Worm (Caenorhabditis elegans) whole organism, late embryonic: Measurements from ENCODE around the gene ace-1.

Experiments used
- C08G9.2 ChIP-seq: sonication (generic microtip); optimal IDR thresholded peaks from 2 replicates; lab custom pipeline; 2016; ENCODE audit warnings: mild to moderate bottlenecking, missing genetic modification characterization, moderate library complexity, missing compliant biosample characterization
- C38D4.7 ChIP-seq: fragments of 200-800 bp; sonication (Bioruptor generic); optimal IDR thresholded peaks from 2 replicates; lab custom pipeline; 2018; ENCODE audit warnings: mild to moderate bottlenecking, missing genetic modification characterization, moderate library complexity, missing compliant biosample characterization
- K09A11.1 ChIP-seq: sonication (generic microtip); optimal IDR thresholded peaks from 2 replicates; lab custom pipeline; 2017; ENCODE audit warnings: antibody characterized with exemption, mild to moderate bottlenecking, missing genetic modification characterization, missing compliant biosample characterization; ENCODE audit not compliant: insufficient read depth
- T23F11.4 ChIP-seq: fragments of 200-800 bp; sonication (Bioruptor generic); optimal IDR thresholded peaks from 2 replicates; lab custom pipeline; 2018; ENCODE audit warnings: mild to moderate bottlenecking, missing genetic modification characterization, missing compliant biosample characterization
- Y22D7AL.16 ChIP-seq: sonication (generic microtip); optimal IDR thresholded peaks from 2 replicates; lab custom pipeline; 2016; ENCODE audit warnings: missing genetic modification characterization, missing compliant biosample characterization
- ama-1 ChIP-seq: fragments of 150-350 bp; optimal IDR thresholded peaks from 2 replicates; lab custom pipeline; 2014
- ceh-14 ChIP-seq: sonication (generic microtip); optimal IDR thresholded peaks from 2 replicates; lab custom pipeline; 2016; ENCODE audit warnings: missing genotype, missing genetic modification characterization, missing compliant biosample characterization
- ceh-18 ChIP-seq: sonication (generic microtip); optimal IDR thresholded peaks from 2 replicates; lab custom pipeline; 2016; ENCODE audit warnings: missing genetic modification characterization, missing compliant biosample characterization
- ceh-19 ChIP-seq: fragments of 200-800 bp; sonication (Bioruptor generic); optimal IDR thresholded peaks from 2 replicates; lab custom pipeline; 2018; ENCODE audit warnings: mild to moderate bottlenecking, missing genetic modification characterization, missing compliant biosample characterization
- ceh-30 ChIP-seq: fragments of 150-350 bp; optimal IDR thresholded peaks from 2 replicates; lab custom pipeline; 2014; ENCODE audit warnings: missing biosample characterization, missing genetic modification characterization
- ceh-31 ChIP-seq: sonication (generic microtip); optimal IDR thresholded peaks from 2 replicates; lab custom pipeline; 2016; ENCODE audit warnings: missing genetic modification characterization, missing compliant biosample characterization
- che-1 ChIP-seq: sonication (generic microtip); optimal IDR thresholded peaks from 2 replicates; lab custom pipeline; 2016; ENCODE audit warnings: mild to moderate bottlenecking, missing genetic modification characterization, missing compliant biosample characterization
- dmd-4 ChIP-seq: sonication (generic microtip); optimal IDR thresholded peaks from 2 replicates; lab custom pipeline; 2016; ENCODE audit warnings: borderline replicate concordance, missing genetic modification characterization, missing compliant biosample characterization
- dve-1 ChIP-seq: sonication (generic microtip); optimal IDR thresholded peaks from 2 replicates; lab custom pipeline; 2017; ENCODE audit warnings: antibody characterized with exemption, mild to moderate bottlenecking, missing genetic modification characterization, missing compliant biosample characterization
- elt-2 ChIP-seq: sonication (generic microtip); optimal IDR thresholded peaks from 2 replicates; lab custom pipeline; 2016; ENCODE audit warnings: missing genetic modification reagents, missing genetic modification characterization, missing compliant biosample characterization
- eyg-1 ChIP-seq: sonication (generic microtip); optimal IDR thresholded peaks from 2 replicates; lab custom pipeline; 2016; ENCODE audit warnings: missing genotype, missing genetic modification characterization, missing compliant biosample characterization
- fax-1 ChIP-seq: sonication (generic microtip); optimal IDR thresholded peaks from 2 replicates; lab custom pipeline; 2016; ENCODE audit warnings: missing genotype, missing genetic modification characterization, missing compliant biosample characterization
- fkh-10 ChIP-seq: fragments of 150-350 bp; optimal IDR thresholded peaks from 2 replicates; lab custom pipeline; 2014; ENCODE audit warnings: missing biosample characterization, missing genetic modification reagents, missing genetic modification characterization
- gmeb-2 ChIP-seq: sonication (generic microtip); optimal IDR thresholded peaks from 2 replicates; lab custom pipeline; 2016; ENCODE audit warnings: missing genetic modification characterization, inconsistent platforms, missing compliant biosample characterization
- hlh-15 ChIP-seq: sonication (generic microtip); optimal IDR thresholded peaks from 2 replicates; lab custom pipeline; 2016; ENCODE audit warnings: missing genetic modification characterization, missing compliant biosample characterization
- hlh-30 ChIP-seq: sonication (generic microtip); optimal IDR thresholded peaks from 2 replicates; lab custom pipeline; 2017; ENCODE audit warnings: antibody characterized with exemption, missing genetic modification characterization, missing compliant biosample characterization; ENCODE audit not compliant: insufficient read depth
- hlh-6 ChIP-seq: sonication (generic microtip); optimal IDR thresholded peaks from 2 replicates; lab custom pipeline; 2016; ENCODE audit warnings: missing genotype, missing genetic modification characterization, missing compliant biosample characterization
- hlh-8 ChIP-seq: sonication (generic microtip); optimal IDR thresholded peaks from 2 replicates; lab custom pipeline; 2016; ENCODE audit warnings: missing genotype, missing genetic modification characterization, missing compliant biosample characterization
- lim-6 ChIP-seq: sonication (generic microtip); optimal IDR thresholded peaks from 2 replicates; lab custom pipeline; 2016; ENCODE audit warnings: missing genetic modification characterization, missing compliant biosample characterization
- lin-11 ChIP-seq: fragments of 200-800 bp; sonication (Bioruptor generic); optimal IDR thresholded peaks from 2 replicates; lab custom pipeline; 2018; ENCODE audit warnings: mild to moderate bottlenecking, missing genetic modification characterization, missing compliant biosample characterization
- madf-2 ChIP-seq: sonication (generic microtip); optimal IDR thresholded peaks from 2 replicates; lab custom pipeline; 2017; ENCODE audit warnings: missing genetic modification characterization, missing compliant biosample characterization
- mec-3 ChIP-seq: sonication (generic microtip); optimal IDR thresholded peaks from 2 replicates; lab custom pipeline; 2016; ENCODE audit warnings: borderline replicate concordance, missing genetic modification characterization, missing compliant biosample characterization
- nfya-1 ChIP-seq: sonication (generic microtip); optimal IDR thresholded peaks from 2 replicates; lab custom pipeline; 2017; ENCODE audit warnings: missing genetic modification characterization, mild to moderate bottlenecking, missing compliant biosample characterization, antibody characterized with exemption, moderate library complexity
- nhr-11 ChIP-seq: fragments of 150-350 bp; optimal IDR thresholded peaks from 2 replicates; lab custom pipeline; 2014; ENCODE audit warnings: missing biosample characterization, missing genetic modification characterization
- pag-3 ChIP-seq: sonication (generic microtip); optimal IDR thresholded peaks from 2 replicates; lab custom pipeline; 2016; ENCODE audit warnings: missing compliant biosample characterization, missing genetic modification characterization, borderline replicate concordance
- pat-9 ChIP-seq: fragments of 200-800 bp; sonication (Bioruptor generic); optimal IDR thresholded peaks from 2 replicates; lab custom pipeline; 2018; ENCODE audit warnings: mild to moderate bottlenecking, missing genetic modification characterization, moderate library complexity, missing compliant biosample characterization
- pha-2 ChIP-seq: sonication (generic microtip); optimal IDR thresholded peaks from 2 replicates; lab custom pipeline; 2017; ENCODE audit warnings: mild to moderate bottlenecking, missing genetic modification characterization, missing compliant biosample characterization
- pqm-1 ChIP-seq: sonication (generic microtip); optimal IDR thresholded peaks from 2 replicates; lab custom pipeline; 2016; ENCODE audit warnings: missing genetic modification characterization, missing compliant biosample characterization
- ref-2 ChIP-seq: sonication (generic microtip); optimal IDR thresholded peaks from 2 replicates; lab custom pipeline; 2016; ENCODE audit warnings: missing genetic modification characterization, missing compliant biosample characterization
- rnt-1 ChIP-seq: sonication (generic microtip); optimal IDR thresholded peaks from 2 replicates; lab custom pipeline; 2016; ENCODE audit warnings: missing genetic modification characterization, missing compliant biosample characterization
- sdc-2 ChIP-seq: sonication (generic microtip); optimal IDR thresholded peaks from 2 replicates; lab custom pipeline; 2016; ENCODE audit warnings: missing genotype, missing genetic modification characterization, missing compliant biosample characterization
- sox-2 ChIP-seq: fragments of 200-800 bp; sonication (Bioruptor generic); IDR thresholded peaks from 2 replicates; pipeline ENCODE4 v1.3.6; 2022; ENCODE audit warnings: missing genetic modification reagents, missing genetic modification characterization, missing compliant biosample characterization
- sox-4 ChIP-seq: sonication (generic microtip); optimal IDR thresholded peaks from 2 replicates; lab custom pipeline; 2017; ENCODE audit warnings: mild to moderate bottlenecking, missing genetic modification characterization, inconsistent platforms, missing compliant biosample characterization
- syd-9 ChIP-seq: sonication (generic microtip); optimal IDR thresholded peaks from 2 replicates; lab custom pipeline; 2016; ENCODE audit warnings: mild to moderate bottlenecking, missing genetic modification characterization, moderate library complexity, missing compliant biosample characterization
- tbx-2 ChIP-seq: sonication (generic microtip); optimal IDR thresholded peaks from 2 replicates; lab custom pipeline; 2016; ENCODE audit warnings: missing genetic modification characterization, missing compliant biosample characterization
- tbx-7 ChIP-seq: sonication (generic microtip); optimal IDR thresholded peaks from 2 replicates; lab custom pipeline; 2016; ENCODE audit warnings: missing genotype, missing genetic modification characterization, missing compliant biosample characterization
- ttx-3 ChIP-seq: sonication (generic microtip); optimal IDR thresholded peaks from 2 replicates; lab custom pipeline; 2016; ENCODE audit warnings: missing genetic modification reagents, missing genetic modification characterization, missing compliant biosample characterization
- unc-3 ChIP-seq, 2 experiments: fragments of 200-800 bp in 1 of 2; sonication (Bioruptor generic) in 1 of 2; sonication (generic microtip) in 1 of 2; conservative IDR thresholded peaks in 1 of 2; optimal IDR thresholded peaks in 1 of 2; 2 replicates each; pipeline versions ENCODE4 v1.3.6 to Lab custom; 2016 to 2022; ENCODE audit warnings: missing compliant biosample characterization in 2 of 2, missing genetic modification characterization in 2 of 2, missing genetic modification reagents in 1 of 2
- unc-42 ChIP-seq: sonication (generic microtip); optimal IDR thresholded peaks from 2 replicates; lab custom pipeline; 2016; ENCODE audit warnings: missing genotype, missing genetic modification characterization, missing compliant biosample characterization
- unc-55 ChIP-seq: sonication (generic microtip); optimal IDR thresholded peaks from 2 replicates; lab custom pipeline; 2017; ENCODE audit warnings: missing biosample characterization, missing genetic modification reagents, missing genetic modification characterization
- ztf-16 ChIP-seq: sonication (generic microtip); optimal IDR thresholded peaks from 2 replicates; lab custom pipeline; 2017; ENCODE audit warnings: missing genetic modification characterization, missing compliant biosample characterization

The ace-1 gene

DNA sequence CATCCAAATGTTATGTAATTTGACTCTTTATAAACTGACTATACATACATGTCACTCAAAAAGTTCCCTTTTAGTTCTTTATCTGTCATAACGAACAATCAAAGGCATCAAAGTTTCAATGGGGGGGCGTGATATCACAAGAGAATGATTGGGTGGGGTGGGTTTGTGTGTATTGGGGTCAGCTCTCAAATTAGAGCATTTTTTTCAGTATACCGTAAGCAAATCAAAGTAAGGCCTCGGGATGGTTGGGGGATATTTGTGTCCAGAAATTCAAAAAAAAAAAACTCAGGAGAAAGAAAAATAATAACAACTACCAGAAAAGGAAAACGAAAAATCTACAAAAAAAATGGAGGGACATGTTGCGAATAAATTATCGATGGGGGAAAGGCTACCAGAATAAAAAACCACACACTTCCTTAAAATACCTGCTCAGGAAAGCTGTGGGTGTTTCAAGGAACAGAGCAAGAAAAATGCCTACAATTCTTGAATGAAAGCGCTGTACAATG lies 31.4 kb downstream of the ace-1 start, which contains the start of gene F01G12.18:
TSS of gene F01G12.18 (minus strand) at position 51 of the 506 bp plus-strand sequence.
- TF ChIP-seq unc-3 (GFP tag; conservative IDR thresholded peaks at IDR 0.05; lab: Robert Waterston, UW) (no peak), unc-3 (tag; optimal IDR thresholded peaks at IDR 0.05; lab: Kevin White, UChicago) (no peak), ttx-3 (tag; lab: Kevin White, UChicago) (no peak), che-1 (no peak), ama-1 (no peak), pat-9 (tag; lab: Kevin White, UChicago) (no peak), lin-11 (tag; lab: Kevin White, UChicago) (no peak), Y22D7AL.16 (no peak), sdc-2 (tag; lab: Kevin White, UChicago) (no peak), pha-2 (tag; lab: Kevin White, UChicago) (no peak), hlh-6 (tag; lab: Kevin White, UChicago) (no peak), nfya-1 (no peak), C08G9.2 (tag; lab: Kevin White, UChicago) (no peak), fax-1 (tag; lab: Kevin White, UChicago) (no peak), dmd-4 (tag; lab: Kevin White, UChicago) (no peak), unc-42 (tag; lab: Kevin White, UChicago) (no peak), mec-3 (tag; lab: Kevin White, UChicago) (no peak), K09A11.1 (no peak), tbx-7 (tag; lab: Kevin White, UChicago) (no peak), ceh-30 (tag; lab: Kevin White, UChicago) (no peak), hlh-15 (tag; lab: Kevin White, UChicago) (no peak)
- TF ChIP-seq, all 69 proteins: peak for 0

DNA sequence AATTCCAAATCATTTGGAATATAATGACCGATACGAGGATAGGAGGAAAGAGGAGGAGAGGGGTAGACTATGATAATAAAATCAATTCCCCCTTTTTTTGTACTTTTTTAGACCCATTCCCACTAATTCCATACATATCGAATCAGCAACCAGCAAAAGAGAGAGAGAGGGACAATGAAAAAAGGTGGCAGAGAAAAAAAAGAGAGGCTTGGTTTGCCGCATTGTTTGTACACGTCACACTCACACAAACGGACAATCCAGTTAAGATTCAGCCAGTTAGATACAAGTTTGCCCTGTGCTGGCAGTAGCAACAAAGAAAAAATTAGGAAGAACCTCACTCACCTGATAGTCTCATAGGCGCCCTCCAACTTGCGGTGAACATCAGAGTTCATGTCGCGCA lies 33.8 kb downstream of the ace-1 start:
- TF ChIP-seq madf-2 (tag; lab: Kevin White, UChicago) (no peak), ceh-14 (tag; lab: Kevin White, UChicago) (no peak), rnt-1 (tag; lab: Kevin White, UChicago) (no peak), syd-9 (tag; lab: Kevin White, UChicago) (no peak), pag-3 (tag; lab: Kevin White, UChicago) (no peak), fkh-10 (GFP tag; lab: Kevin White, UChicago) (no peak), nhr-11 (tag; lab: Kevin White, UChicago) (no peak), elt-2 (no peak), mec-3 (tag; lab: Kevin White, UChicago) (no peak), pqm-1 (tag; lab: Kevin White, UChicago) (no peak), lim-6 (tag; lab: Kevin White, UChicago) (no peak), Y22D7AL.16 (no peak), ama-1 (no peak), hlh-6 (tag; lab: Kevin White, UChicago) (no peak), unc-55 (GFP tag; lab: Kevin White, UChicago) (no peak), tbx-2 (tag; lab: Kevin White, UChicago) (no peak), nfya-1 (no peak), tbx-7 (tag; lab: Kevin White, UChicago) (no peak), hlh-30 (tag; lab: Kevin White, UChicago) (no peak), C08G9.2 (tag; lab: Kevin White, UChicago) (no peak)

DNA sequence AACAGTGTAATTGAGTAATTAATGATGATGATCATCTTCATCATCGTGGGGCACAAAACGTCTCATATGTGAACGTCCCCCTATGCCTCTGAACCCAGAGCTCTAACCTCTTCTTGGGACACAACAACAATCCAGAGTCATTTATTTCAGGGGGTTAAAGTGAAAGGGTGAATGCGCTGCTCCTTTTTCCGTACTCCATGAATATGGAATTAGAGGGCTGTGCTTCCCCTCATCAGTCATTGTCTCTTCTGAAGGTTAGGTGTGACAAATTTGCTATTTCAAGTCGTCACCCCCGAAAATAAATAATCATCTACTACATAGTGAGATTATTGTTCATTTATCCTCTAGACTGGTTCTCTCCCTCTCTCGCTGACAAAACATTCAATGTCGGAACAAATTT lies 35.2 kb downstream of the ace-1 start:
- TF ChIP-seq gmeb-2 (tag; lab: Kevin White, UChicago) (no peak), unc-42 (tag; lab: Kevin White, UChicago) (no peak), sox-4 (tag; lab: Kevin White, UChicago) (no peak), T23F11.4 (GFP tag; lab: Kevin White, UChicago) (no peak), lim-6 (tag; lab: Kevin White, UChicago) (no peak), ceh-19 (no peak), lin-11 (tag; lab: Kevin White, UChicago) (no peak), eyg-1 (tag; lab: Kevin White, UChicago) (no peak), ztf-16 (tag; lab: Kevin White, UChicago) (no peak), ceh-18 (tag; lab: Kevin White, UChicago) (no peak), ceh-31 (tag; lab: Kevin White, UChicago) (no peak), pat-9 (tag; lab: Kevin White, UChicago) (no peak), dve-1 (no peak), sox-2 (no peak), hlh-30 (tag; lab: Kevin White, UChicago) (no peak), C38D4.7 (no peak), hlh-8 (tag; lab: Kevin White, UChicago) (no peak), che-1 (no peak), hlh-15 (tag; lab: Kevin White, UChicago) (no peak), ref-2 (no peak)
